Worm (Caenorhabditis elegans) whole organism, late embryonic: ENCODE measurements around the gene chtb-3.

Experiments used
- Y22D7AL.16 ChIP-seq: sonication (generic microtip); optimal IDR thresholded peaks from 2 replicates; lab custom pipeline; 2016; ENCODE audit warnings: missing genetic modification characterization, missing compliant biosample characterization
- ama-1 ChIP-seq: fragments of 150-350 bp; optimal IDR thresholded peaks from 2 replicates; lab custom pipeline; 2014
- ceh-14 ChIP-seq: sonication (generic microtip); optimal IDR thresholded peaks from 2 replicates; lab custom pipeline; 2016; ENCODE audit warnings: missing genotype, missing genetic modification characterization, missing compliant biosample characterization
- ceh-9 ChIP-seq: sonication (generic microtip); optimal IDR thresholded peaks from 2 replicates; lab custom pipeline; 2016; ENCODE audit warnings: mild to moderate bottlenecking, missing genetic modification characterization, inconsistent platforms, missing compliant biosample characterization
- elt-4 ChIP-seq: sonication (generic microtip); optimal IDR thresholded peaks from 2 replicates; lab custom pipeline; 2016; ENCODE audit warnings: missing genetic modification characterization, missing compliant biosample characterization
- fkh-10 ChIP-seq: fragments of 150-350 bp; optimal IDR thresholded peaks from 2 replicates; lab custom pipeline; 2014; ENCODE audit warnings: missing biosample characterization, missing genetic modification reagents, missing genetic modification characterization
- mec-3 ChIP-seq: sonication (generic microtip); optimal IDR thresholded peaks from 2 replicates; lab custom pipeline; 2016; ENCODE audit warnings: borderline replicate concordance, missing genetic modification characterization, missing compliant biosample characterization
- nfya-1 ChIP-seq: sonication (generic microtip); optimal IDR thresholded peaks from 2 replicates; lab custom pipeline; 2017; ENCODE audit warnings: missing genetic modification characterization, mild to moderate bottlenecking, missing compliant biosample characterization, antibody characterized with exemption, moderate library complexity
- nhr-232 ChIP-seq: sonication (generic microtip); optimal IDR thresholded peaks from 2 replicates; lab custom pipeline; 2016; ENCODE audit warnings: missing genetic modification characterization, missing compliant biosample characterization
- pax-1 ChIP-seq: fragments of 150-350 bp; optimal IDR thresholded peaks from 2 replicates; lab custom pipeline; 2014; ENCODE audit warnings: missing biosample characterization, missing genetic modification characterization
- pha-4 ChIP-seq: fragments of 150-350 bp; optimal IDR thresholded peaks from 2 replicates; lab custom pipeline; 2018; ENCODE audit warnings: missing biosample characterization, missing genetic modification reagents, missing genetic modification characterization
- tbx-2 ChIP-seq: sonication (generic microtip); optimal IDR thresholded peaks from 2 replicates; lab custom pipeline; 2016; ENCODE audit warnings: missing genetic modification characterization, missing compliant biosample characterization
- ttx-3 ChIP-seq: sonication (generic microtip); optimal IDR thresholded peaks from 2 replicates; lab custom pipeline; 2016; ENCODE audit warnings: missing genetic modification reagents, missing genetic modification characterization, missing compliant biosample characterization

DNA sequence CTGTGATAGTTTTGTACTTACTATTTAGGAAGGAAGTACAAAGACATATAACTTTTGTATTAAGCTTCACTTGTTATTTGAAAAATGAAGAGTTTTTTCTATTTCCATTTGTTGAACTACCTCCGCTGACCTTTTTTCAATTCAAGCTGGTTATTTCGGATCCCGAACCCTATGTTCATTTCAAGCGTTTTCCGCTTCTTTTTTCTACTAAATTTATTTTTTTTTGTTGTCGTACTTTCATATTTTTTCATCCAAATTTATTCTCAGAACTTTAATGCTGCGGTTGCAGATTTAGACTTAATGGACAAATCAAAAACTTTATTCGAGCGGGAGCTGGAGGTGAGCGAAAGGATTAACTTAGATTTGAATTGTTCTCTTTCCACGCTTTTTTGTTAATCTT lies 30.6 kb upstream of the chtb-3 start, which contains the start of gene C03B1.6:
- no peak for TF ChIP-seq ttx-3 (tag; lab: Kevin White, UChicago)
- no peak for TF ChIP-seq elt-4 (tag; lab: Kevin White, UChicago)
- TF ChIP-seq nfya-1 (tag; lab: Kevin White, UChicago) = no peak
- no peak for TF ChIP-seq pha-4
- no peak for TF ChIP-seq Y22D7AL.16 (tag; lab: Kevin White, UChicago)
- TF ChIP-seq tbx-2 (tag; lab: Kevin White, UChicago) = no peak
- TF ChIP-seq fkh-10 (GFP tag; lab: Kevin White, UChicago) = no peak
- no peak for TF ChIP-seq ama-1
- TF ChIP-seq nhr-232 = no peak
- no peak for TF ChIP-seq ceh-14
- TF ChIP-seq mec-3 (tag; lab: Kevin White, UChicago) = no peak
- no peak for TF ChIP-seq pax-1 (tag; lab: Kevin White, UChicago)
- no peak for TF ChIP-seq ceh-9
